Fruit fly (Drosophila melanogaster): ENCODE data around the gene CG1024.

Gene CG1024

DNA sequence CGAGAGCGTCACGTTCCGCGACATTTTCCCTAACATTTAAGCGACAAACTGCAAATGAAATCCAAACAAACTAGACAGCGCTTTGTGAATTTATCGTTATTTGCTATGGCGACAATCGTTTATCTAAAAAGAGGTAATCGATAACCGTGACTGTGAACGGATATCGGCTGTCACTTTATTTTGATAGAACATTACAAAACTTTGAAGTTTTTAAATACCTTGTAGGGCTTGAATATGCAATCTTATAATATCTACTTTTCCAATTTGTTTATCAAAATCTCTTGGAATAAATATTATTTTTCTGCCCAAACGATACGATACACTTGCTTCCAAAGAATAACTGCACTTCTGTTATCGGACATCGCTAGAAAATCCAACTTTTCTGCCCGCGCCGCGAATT is at the start of gene CG1024, which contains the start of gene TfIIFalpha:
CG1024 (minus strand) TSS at position 200 of the 400 bp plus-strand sequence.
TfIIFalpha (plus strand) TSS at position 339 of the 400 bp plus-strand sequence.
- TF ChIP-seq tj (GFP tag; optimal IDR thresholded peaks at IDR 0.05) (no peak), CG14711 (tag; optimal IDR thresholded peaks at IDR 0.05) (no peak), CG7045 (GFP tag; optimal IDR thresholded peaks at IDR 0.05) (no peak), CG5204 (GFP tag; optimal IDR thresholded peaks at IDR 0.05) (no peak), pad (GFP tag; optimal IDR thresholded peaks at IDR 0.05) (no peak), CG12768 (GFP tag; optimal IDR thresholded peaks at IDR 0.05) (no peak), Crg-1 (GFP tag; optimal IDR thresholded peaks at IDR 0.05) (peak; percentile 5), Hr96 (GFP tag; optimal IDR thresholded peaks at IDR 0.05) (no peak), Mnt (GFP tag; optimal IDR thresholded peaks at IDR 0.05) (peak; percentile 31), CG33017 (tag; optimal IDR thresholded peaks at IDR 0.05) (no peak), bab1 (GFP tag; optimal IDR thresholded peaks at IDR 0.05) (peak; percentile 73), Clk (GFP tag; optimal IDR thresholded peaks at IDR 0.05) (no peak), CG7101 (tag; optimal IDR thresholded peaks at IDR 0.05) (peak; percentile 31), CG11617 (GFP tag; optimal IDR thresholded peaks at IDR 0.05) (no peak), kay (GFP tag; ENCODE audit: borderline replicate concordance) (no peak), cic (GFP tag; optimal IDR thresholded peaks at IDR 0.05) (no peak), cnc (optimal IDR thresholded peaks at IDR 0.05) (no peak), toe (GFP tag; optimal IDR thresholded peaks at IDR 0.05) (no peak), ovo (GFP tag; optimal IDR thresholded peaks at IDR 0.05) (no peak), CG1620 (GFP tag; optimal IDR thresholded peaks at IDR 0.05) (peak; percentile 10)

DNA sequence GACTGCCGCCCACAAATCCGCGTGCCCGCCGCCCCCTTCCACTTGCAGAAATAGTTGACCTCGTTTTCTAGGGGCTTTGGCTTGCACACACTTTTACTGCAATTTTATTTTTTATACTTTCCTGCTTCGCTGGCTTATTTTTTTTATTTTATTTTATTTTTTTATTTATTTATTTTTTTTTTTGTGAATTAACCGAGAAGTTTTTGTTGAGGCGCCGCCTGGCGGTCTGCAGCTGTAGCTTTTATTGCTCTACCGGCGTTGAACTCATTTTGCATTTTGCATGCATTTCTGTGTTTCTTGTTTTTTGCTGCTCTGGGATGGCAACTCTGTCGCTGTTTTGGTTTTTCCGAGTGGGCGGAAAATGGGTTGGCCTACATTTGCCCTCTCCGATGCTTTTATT is 49.6 kb upstream of the CG1024 start:
- TF ChIP-seq pad (GFP tag; optimal IDR thresholded peaks at IDR 0.05) (no peak), Mnt (GFP tag; optimal IDR thresholded peaks at IDR 0.05) (no peak), bab1 (GFP tag; optimal IDR thresholded peaks at IDR 0.05) (peak; percentile 11), CG14711 (tag; optimal IDR thresholded peaks at IDR 0.05) (peak; percentile 53), tj (GFP tag; optimal IDR thresholded peaks at IDR 0.05) (peak; percentile 9), CG1620 (GFP tag; optimal IDR thresholded peaks at IDR 0.05) (no peak), CG7101 (tag; optimal IDR thresholded peaks at IDR 0.05) (no peak)

DNA sequence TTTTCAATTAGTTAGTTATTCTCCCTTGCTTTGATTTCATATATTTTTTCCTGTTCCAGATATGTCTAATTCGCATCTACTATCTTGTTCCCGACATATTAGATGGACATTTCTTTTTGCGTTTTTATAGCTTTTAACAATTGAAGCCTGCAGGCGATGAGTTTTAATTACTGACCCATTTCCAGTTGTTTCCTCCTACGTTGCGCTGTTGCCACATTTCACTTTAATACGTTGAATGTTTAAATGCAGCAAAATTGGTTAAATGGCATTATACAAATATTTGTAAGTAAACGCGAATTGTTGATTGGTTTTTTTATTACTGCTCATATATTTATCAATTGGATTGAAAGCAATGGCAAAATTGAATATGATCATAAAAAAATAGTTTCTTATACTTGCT is 48.8 kb upstream of the CG1024 start:
- TF ChIP-seq kay (GFP tag; ENCODE audit: borderline replicate concordance) (no peak), cnc (optimal IDR thresholded peaks at IDR 0.05) (no peak), Hr96 (GFP tag; optimal IDR thresholded peaks at IDR 0.05) (no peak), CG5204 (GFP tag; optimal IDR thresholded peaks at IDR 0.05) (no peak), Clk (GFP tag; optimal IDR thresholded peaks at IDR 0.05) (no peak), ovo (GFP tag; optimal IDR thresholded peaks at IDR 0.05) (no peak)

DNA sequence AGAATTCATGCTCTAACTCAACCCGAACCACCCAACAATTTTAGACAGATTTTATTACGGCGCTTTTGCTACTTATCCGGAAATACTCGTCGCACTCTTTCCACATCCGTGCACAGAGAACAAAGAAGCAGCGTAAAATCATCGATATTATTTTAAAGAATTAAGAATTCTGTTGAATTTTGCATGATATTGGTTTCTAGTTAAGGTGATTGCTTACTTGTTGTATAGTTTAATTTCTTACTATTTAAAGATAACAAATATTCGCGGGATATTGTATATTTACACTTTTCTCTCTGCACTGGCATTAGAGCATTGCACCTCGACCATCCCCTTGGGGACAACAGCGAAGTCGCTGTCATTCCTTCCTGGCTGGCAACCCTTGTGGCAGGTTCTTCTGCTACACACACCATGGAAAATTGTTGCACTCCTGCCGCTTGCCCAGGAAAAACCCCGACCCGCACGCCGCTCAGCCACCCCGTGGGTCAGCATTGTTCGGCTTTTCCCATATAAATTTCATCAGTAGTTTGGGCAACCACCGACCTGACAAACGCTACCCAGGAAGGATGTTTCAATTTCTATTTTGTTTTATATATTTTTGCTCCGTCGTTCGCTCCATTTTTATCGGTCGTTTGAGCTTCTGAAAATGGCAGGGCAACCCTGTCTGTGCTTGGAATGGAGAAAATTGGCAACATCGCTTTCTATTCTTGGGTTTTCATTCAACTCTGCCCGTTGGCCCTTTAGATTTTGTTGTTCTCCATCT is 47.7 kb upstream of the CG1024 start:
- TF ChIP-seq tj (GFP tag; optimal IDR thresholded peaks at IDR 0.05) (no peak), CG14711 (tag; optimal IDR thresholded peaks at IDR 0.05) (peak; percentile 4)

DNA sequence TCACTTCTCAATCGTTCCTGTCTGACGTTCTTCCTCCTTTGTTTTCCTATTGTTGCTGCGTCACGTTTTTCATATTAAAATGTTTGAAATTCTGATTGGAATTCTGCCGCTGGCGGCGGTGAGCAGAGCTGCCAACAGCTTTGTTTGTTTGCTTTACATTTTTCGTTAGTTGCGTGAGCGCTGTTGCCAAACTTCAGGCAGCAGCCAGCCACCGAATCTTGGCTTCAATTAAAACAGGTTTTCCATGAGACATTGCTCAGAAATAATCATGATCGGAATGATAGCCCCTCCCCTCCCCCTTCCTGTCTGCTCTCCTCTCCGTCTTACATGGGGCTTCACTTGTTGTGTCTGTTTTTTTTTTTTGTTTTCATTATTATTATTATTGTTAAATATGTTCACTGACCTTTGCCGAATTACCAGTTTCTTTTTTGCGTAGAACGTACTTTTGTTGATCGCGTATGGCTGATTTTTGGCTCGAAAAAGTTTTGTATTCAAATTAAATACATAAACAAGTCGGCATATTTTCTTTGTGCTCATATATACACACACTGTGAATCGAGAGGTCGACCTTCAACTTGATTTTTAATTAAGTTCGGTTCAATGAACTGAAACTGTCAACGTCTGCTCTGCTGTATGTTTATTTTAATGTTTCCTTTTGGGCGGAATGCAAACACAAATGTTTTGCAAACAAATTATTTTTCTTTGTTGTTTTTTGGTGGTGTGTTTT is 46.2 kb upstream of the CG1024 start:
- no peak for TF ChIP-seq ovo (GFP tag; optimal IDR thresholded peaks at IDR 0.05)
- TF ChIP-seq tj (GFP tag; optimal IDR thresholded peaks at IDR 0.05) = peak; percentile 4

DNA sequence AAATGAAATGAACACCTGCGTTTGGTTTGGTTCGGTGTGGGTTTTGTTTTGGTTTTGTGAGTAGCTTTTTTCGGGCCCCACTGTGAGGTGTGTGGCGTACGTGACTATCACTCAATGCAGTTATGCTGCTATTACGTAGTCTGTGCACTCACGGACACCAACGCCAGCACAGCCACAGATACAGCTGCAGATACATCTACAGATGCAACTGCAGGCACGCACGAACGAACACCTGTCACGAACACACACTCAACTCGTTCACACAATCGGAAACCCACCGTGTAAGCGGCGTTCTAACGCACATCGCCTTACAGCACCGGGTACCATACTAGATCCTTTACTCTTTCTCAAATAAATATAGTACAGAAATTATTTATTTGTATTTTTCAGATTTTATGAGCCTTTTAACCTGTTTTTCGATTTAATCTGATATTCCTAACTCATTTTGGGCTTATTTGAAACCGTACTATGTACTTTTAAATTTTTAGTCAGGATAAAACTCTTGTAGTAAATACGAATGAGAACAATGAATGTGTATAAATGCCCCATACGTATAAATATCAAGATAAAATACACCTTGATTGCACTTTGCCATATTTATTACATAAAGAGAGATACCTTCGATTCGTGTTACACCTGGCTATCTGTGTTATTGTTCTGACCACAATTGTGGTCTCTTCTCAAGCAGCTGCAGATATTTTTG is 45.5 kb upstream of the CG1024 start:
- TF ChIP-seq CG5204 (GFP tag; optimal IDR thresholded peaks at IDR 0.05) (peak; percentile 6), CG11617 (GFP tag; optimal IDR thresholded peaks at IDR 0.05) (no peak), tj (GFP tag; optimal IDR thresholded peaks at IDR 0.05) (no peak), Crg-1 (GFP tag; optimal IDR thresholded peaks at IDR 0.05) (no peak), CG7045 (GFP tag; optimal IDR thresholded peaks at IDR 0.05) (peak; percentile 30), pad (GFP tag; optimal IDR thresholded peaks at IDR 0.05) (no peak), CG12768 (GFP tag; optimal IDR thresholded peaks at IDR 0.05) (no peak), ovo (GFP tag; optimal IDR thresholded peaks at IDR 0.05) (no peak), CG14711 (tag; optimal IDR thresholded peaks at IDR 0.05) (no peak)

Data from whole organism, adult.